Fruit fly (Drosophila melanogaster): ENCODE data around the gene CG34273.

The CG34273 gene

DNA sequence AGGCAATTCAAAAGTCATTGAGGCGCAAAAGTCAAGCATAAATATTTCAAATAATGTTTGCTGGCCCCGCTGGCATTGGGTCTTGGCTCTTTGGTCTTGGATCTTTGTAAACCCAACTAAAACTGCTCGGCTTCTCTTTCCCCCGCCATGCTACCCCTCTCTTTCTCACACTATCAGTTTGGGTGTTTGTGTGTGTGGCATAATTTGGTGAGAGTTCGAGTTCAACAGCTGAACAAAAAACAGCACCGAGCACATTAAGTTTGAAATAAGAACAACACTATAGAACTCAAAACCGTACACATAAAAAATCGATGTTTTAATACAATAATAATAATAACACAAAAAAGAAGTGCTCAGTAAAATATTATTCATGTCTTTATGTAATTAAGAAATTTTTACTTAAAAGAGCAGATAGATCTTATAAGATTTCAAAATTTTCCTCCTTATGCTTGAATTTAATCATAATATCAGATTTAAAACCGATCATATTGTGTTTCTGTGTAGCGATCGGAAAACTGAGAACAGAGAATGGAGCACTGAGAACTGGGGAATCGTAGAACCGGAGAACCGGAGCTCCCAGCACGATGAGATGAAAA is 38.3 kb upstream of the CG34273 start:
- no peak for TF ChIP-seq EcR (GFP tag; optimal IDR thresholded peaks at IDR 0.05)
- TF ChIP-seq CG8478 (optimal IDR thresholded peaks at IDR 0.05): no peak
- no peak for TF ChIP-seq psq (optimal IDR thresholded peaks at IDR 0.05)
- no peak for TF ChIP-seq usp (GFP tag; optimal IDR thresholded peaks at IDR 0.05)
- no peak for TF ChIP-seq pan (optimal IDR thresholded peaks at IDR 0.05)
- TF ChIP-seq Dll (optimal IDR thresholded peaks at IDR 0.05): no peak

dm6 chr3R:14479623-14480194 is 37.1 kb upstream of the CG34273 start:
- no peak for TF ChIP-seq usp (GFP tag; optimal IDR thresholded peaks at IDR 0.05)
- TF ChIP-seq Dll (optimal IDR thresholded peaks at IDR 0.05): no peak
- no peak for TF ChIP-seq EcR (GFP tag; optimal IDR thresholded peaks at IDR 0.05)
- TF ChIP-seq pan (optimal IDR thresholded peaks at IDR 0.05): no peak
- TF ChIP-seq CG8478 (optimal IDR thresholded peaks at IDR 0.05): no peak
- TF ChIP-seq psq (optimal IDR thresholded peaks at IDR 0.05): no peak

dm6 chr3R:14481569-14481968 is 35.3 kb upstream of the CG34273 start, which contains the start of gene cv-c:
TSS of gene cv-c (minus strand) at chr3R:14481713.
- TF ChIP-seq CG8478 (optimal IDR thresholded peaks at IDR 0.05) (no peak), pan (optimal IDR thresholded peaks at IDR 0.05) (no peak), usp (GFP tag; optimal IDR thresholded peaks at IDR 0.05) (no peak), psq (optimal IDR thresholded peaks at IDR 0.05) (no peak), EcR (GFP tag; optimal IDR thresholded peaks at IDR 0.05) (no peak), Dll (optimal IDR thresholded peaks at IDR 0.05) (no peak)

DNA sequence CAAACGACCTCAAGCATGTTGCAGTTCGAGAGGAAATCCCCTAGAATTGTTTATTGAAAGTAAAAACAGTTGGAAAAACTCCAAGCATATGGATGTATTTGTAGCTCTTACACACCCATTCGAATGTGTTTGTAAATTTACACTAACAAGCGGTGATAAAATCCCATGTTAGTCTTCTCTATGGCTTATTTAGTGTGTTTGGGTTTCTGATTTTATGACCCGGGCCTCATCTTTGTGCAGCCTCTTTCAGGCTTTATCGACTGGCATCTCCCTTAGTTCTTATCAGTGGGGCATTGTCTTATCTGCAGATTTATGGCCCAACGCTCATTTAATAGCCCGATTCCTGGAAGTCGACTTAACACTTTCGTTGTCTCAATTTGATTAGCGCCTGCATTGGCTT is 34.9 kb upstream of the CG34273 start:
- no peak for TF ChIP-seq Dll (optimal IDR thresholded peaks at IDR 0.05)
- TF ChIP-seq pan (optimal IDR thresholded peaks at IDR 0.05): no peak
- no peak for TF ChIP-seq CG8478 (optimal IDR thresholded peaks at IDR 0.05)
- no peak for TF ChIP-seq EcR (GFP tag; optimal IDR thresholded peaks at IDR 0.05)
- no peak for TF ChIP-seq psq (optimal IDR thresholded peaks at IDR 0.05)
- no peak for TF ChIP-seq usp (GFP tag; optimal IDR thresholded peaks at IDR 0.05)

dm6 chr3R:14482986-14483385 is 33.9 kb upstream of the CG34273 start:
- no peak for TF ChIP-seq pan (optimal IDR thresholded peaks at IDR 0.05)
- no peak for TF ChIP-seq usp (GFP tag; optimal IDR thresholded peaks at IDR 0.05)
- TF ChIP-seq EcR (GFP tag; optimal IDR thresholded peaks at IDR 0.05): no peak
- TF ChIP-seq CG8478 (optimal IDR thresholded peaks at IDR 0.05): no peak
- TF ChIP-seq Dll (optimal IDR thresholded peaks at IDR 0.05): no peak
- no peak for TF ChIP-seq psq (optimal IDR thresholded peaks at IDR 0.05)

dm6 chr3R:14484533-14485267 is 32.1 kb upstream of the CG34273 start:
- TF ChIP-seq pan (optimal IDR thresholded peaks at IDR 0.05) (no peak), Dll (optimal IDR thresholded peaks at IDR 0.05) (no peak)

- TF ChIP-seq usp (GFP tag; optimal IDR thresholded peaks at IDR 0.05) (no peak), pan (optimal IDR thresholded peaks at IDR 0.05) (no peak), EcR (GFP tag; optimal IDR thresholded peaks at IDR 0.05) (no peak), psq (optimal IDR thresholded peaks at IDR 0.05) (no peak), CG8478 (optimal IDR thresholded peaks at IDR 0.05) (no peak), Dll (optimal IDR thresholded peaks at IDR 0.05) (no peak)
Observed at dm6 chr3R:14486469-14486868, 30.4 kb upstream of the CG34273 start.

DNA sequence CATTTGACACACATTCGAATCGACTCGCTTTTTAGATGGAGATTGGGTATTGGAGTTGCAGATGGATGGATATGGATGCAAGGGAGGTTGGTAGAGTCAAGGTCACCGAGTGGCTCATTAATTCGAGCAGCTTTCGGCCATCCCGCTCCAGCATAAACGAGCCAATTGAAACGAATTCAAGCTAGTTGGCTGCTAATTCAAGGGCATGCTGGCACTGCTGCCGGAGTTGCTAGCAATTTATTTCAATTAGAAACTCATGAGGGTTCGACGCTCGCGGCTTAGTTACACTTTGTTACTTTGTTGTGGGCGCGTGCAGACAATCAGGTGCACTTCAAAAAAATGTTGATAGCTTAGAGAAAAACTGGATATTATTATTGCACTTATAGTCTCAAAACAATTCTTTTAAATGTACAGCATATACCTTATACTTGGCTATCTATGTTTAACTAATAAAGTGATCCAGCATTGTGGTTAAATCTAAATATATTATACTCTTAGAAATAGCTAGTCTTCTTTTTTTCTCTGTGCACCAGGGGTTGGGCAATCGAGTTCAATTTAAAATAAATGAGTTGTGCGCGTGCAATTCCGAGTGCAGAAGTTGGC is 24.5 kb upstream of the CG34273 start:
- TF ChIP-seq EcR (GFP tag; optimal IDR thresholded peaks at IDR 0.05): no peak
- TF ChIP-seq CG8478 (optimal IDR thresholded peaks at IDR 0.05): no peak
- TF ChIP-seq pan (optimal IDR thresholded peaks at IDR 0.05): no peak
- TF ChIP-seq psq (optimal IDR thresholded peaks at IDR 0.05): no peak
- no peak for TF ChIP-seq usp (GFP tag; optimal IDR thresholded peaks at IDR 0.05)
- TF ChIP-seq Dll (optimal IDR thresholded peaks at IDR 0.05): no peak

DNA sequence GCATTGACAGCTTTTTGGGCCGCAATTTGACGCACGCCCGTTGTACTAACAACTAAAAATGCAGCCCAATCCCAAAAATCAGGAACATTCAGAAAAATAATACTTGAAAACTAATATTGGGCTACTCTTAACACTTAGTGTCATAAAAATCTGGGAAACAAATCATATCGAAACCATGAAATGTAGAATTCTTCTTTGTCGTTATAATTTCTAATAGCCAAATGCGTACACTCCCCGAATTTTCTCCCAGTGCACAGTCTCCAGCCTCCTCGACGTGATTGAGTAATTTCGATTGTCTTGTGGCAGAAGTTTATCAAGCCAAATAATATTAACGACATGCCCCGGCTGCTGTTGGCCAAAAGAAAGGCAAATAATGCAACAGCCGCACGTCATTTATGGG is 22.9 kb upstream of the CG34273 start:
- no peak for TF ChIP-seq usp (GFP tag; optimal IDR thresholded peaks at IDR 0.05)
- no peak for TF ChIP-seq Dll (optimal IDR thresholded peaks at IDR 0.05)
- TF ChIP-seq CG8478 (optimal IDR thresholded peaks at IDR 0.05): no peak
- TF ChIP-seq EcR (GFP tag; optimal IDR thresholded peaks at IDR 0.05): no peak
- TF ChIP-seq pan (optimal IDR thresholded peaks at IDR 0.05): no peak
- TF ChIP-seq psq (optimal IDR thresholded peaks at IDR 0.05): no peak

DNA sequence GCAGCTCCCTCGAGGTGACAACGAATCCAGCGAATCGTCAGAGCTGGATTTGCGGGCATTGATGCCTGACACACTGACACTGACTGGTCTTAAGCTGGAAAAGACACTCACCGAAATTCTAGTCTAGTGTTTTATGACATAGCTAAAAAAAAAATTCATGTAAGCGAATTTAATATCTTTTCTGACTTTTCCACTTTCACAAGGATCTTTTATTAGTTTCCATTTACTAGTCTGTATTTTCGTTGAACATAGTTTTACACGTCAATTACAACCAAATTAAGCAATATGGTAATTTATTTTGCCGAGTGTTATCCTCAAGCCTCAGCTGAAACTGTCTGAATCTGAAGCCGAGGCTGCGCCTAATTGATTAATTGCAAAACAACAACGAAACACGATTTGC is 20.5 kb upstream of the CG34273 start:
- TF ChIP-seq EcR (GFP tag; optimal IDR thresholded peaks at IDR 0.05): no peak
- no peak for TF ChIP-seq pan (optimal IDR thresholded peaks at IDR 0.05)
- TF ChIP-seq psq (optimal IDR thresholded peaks at IDR 0.05): no peak
- TF ChIP-seq Dll (optimal IDR thresholded peaks at IDR 0.05): no peak
- TF ChIP-seq usp (GFP tag; optimal IDR thresholded peaks at IDR 0.05): no peak
- no peak for TF ChIP-seq CG8478 (optimal IDR thresholded peaks at IDR 0.05)

- TF ChIP-seq psq (optimal IDR thresholded peaks at IDR 0.05) (no peak), CG8478 (optimal IDR thresholded peaks at IDR 0.05) (no peak), Dll (optimal IDR thresholded peaks at IDR 0.05) (no peak), pan (optimal IDR thresholded peaks at IDR 0.05) (no peak), EcR (GFP tag; optimal IDR thresholded peaks at IDR 0.05) (no peak), usp (GFP tag; optimal IDR thresholded peaks at IDR 0.05) (no peak)
Observed at dm6 chr3R:14498072-14498471, 18.8 kb upstream of the CG34273 start.

DNA sequence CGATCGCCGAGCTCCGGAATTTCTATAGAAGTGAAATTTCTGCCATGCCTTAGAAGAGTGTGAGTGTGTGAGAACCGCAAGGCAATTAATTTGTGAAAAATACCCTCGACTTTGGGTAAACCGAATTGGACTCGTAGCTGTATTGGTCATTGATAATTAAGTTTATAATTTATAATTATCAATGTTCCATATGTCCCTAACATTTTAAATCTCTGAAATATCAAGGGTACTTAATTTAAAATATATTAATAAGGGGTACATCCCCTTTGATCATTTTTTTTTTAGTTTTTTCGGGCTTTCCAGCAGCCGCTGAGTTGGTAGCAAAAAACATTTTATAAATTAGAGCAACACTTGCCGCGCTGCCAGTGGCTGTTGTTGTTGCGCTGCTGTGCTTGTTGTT is 11.7 kb upstream of the CG34273 start:
- TF ChIP-seq CG8478 (optimal IDR thresholded peaks at IDR 0.05) (no peak), pan (optimal IDR thresholded peaks at IDR 0.05) (no peak), Dll (optimal IDR thresholded peaks at IDR 0.05) (no peak), usp (GFP tag; optimal IDR thresholded peaks at IDR 0.05) (no peak), EcR (GFP tag; optimal IDR thresholded peaks at IDR 0.05) (no peak), psq (optimal IDR thresholded peaks at IDR 0.05) (no peak)
